Worm (Caenorhabditis elegans): ENCODE measurements around the gene toca-1.

ce11 chrX:1517519-1517918, 3.8 kb downstream of the toca-1 start:
- TF ChIP-seq pax-1 (tag; optimal IDR thresholded peaks at IDR 0.05) (no peak), dve-1 (tag; optimal IDR thresholded peaks at IDR 0.05) (no peak)

Data from whole organism, late embryonic.